Worm (Caenorhabditis elegans) whole organism, L2 larva: ENCODE measurements around the gene rnp-3.

Experiments
- F13H6.1 ChIP-seq: sonication (generic microtip); optimal IDR thresholded peaks from 2 replicates; lab custom pipeline; 2016; ENCODE audit warnings: missing genetic modification characterization, missing compliant biosample characterization
- aly-2 ChIP-seq: fragments of 150-350 bp; optimal IDR thresholded peaks from 2 replicates; lab custom pipeline; 2014; ENCODE audit warnings: missing biosample characterization, missing genetic modification characterization
- ceh-82 ChIP-seq: fragments of 150-350 bp; optimal IDR thresholded peaks from 2 replicates; lab custom pipeline; 2014; ENCODE audit warnings: missing biosample characterization, missing genetic modification characterization
- egl-27 ChIP-seq: sonication (generic microtip); optimal IDR thresholded peaks from 3 replicates; lab custom pipeline; 2017; ENCODE audit warnings: missing biosample characterization, missing genetic modification reagents, missing genetic modification characterization
- nhr-11 ChIP-seq: fragments of 150-350 bp; optimal IDR thresholded peaks from 2 replicates; lab custom pipeline; 2014; ENCODE audit warnings: missing biosample characterization, missing genetic modification characterization
- nhr-129 ChIP-seq: fragments of 150-350 bp; optimal IDR thresholded peaks from 2 replicates; lab custom pipeline; 2014; ENCODE audit warnings: missing biosample characterization, missing genetic modification characterization
- unc-62 ChIP-seq: fragments of 150-350 bp; optimal IDR thresholded peaks from 2 replicates; lab custom pipeline; 2014; ENCODE audit warnings: missing biosample characterization, missing genetic modification reagents, missing genetic modification characterization

DNA sequence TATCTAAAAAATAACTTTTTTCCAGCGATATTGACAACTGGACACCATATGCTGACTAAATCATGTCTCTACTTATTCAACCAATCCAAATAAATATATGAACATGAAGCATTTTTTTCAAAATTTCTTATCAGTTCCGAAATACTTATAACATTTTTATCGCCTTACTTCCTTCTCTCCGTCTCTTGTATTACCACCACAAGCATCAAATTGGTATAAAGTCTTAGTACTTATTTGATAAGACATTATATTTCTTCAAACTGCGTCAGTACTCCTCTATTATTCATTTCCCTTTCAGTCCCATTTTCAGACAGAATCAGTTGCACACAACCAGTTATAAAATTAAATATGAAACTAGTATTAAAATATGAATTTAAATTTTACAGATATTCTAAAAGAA, 26.0 kb upstream of the rnp-3 start:
- TF ChIP-seq aly-2 (tag; lab: Kevin White, UChicago) (no peak), F13H6.1 (tag; lab: Kevin White, UChicago) (no peak), ceh-82 (tag; lab: Kevin White, UChicago) (no peak), nhr-129 (tag; lab: Kevin White, UChicago) (no peak), unc-62 (GFP tag; lab: Kevin White, UChicago) (no peak), egl-27 (tag; lab: Kevin White, UChicago) (no peak), nhr-11 (tag; lab: Kevin White, UChicago) (no peak)
